Fruit fly (Drosophila melanogaster) whole organism, embryonic: ENCODE results near the gene mbc.

Experiments
- CG11085 ChIP-seq: fragments of 200-800 bp; sonication (Bioruptor generic); IDR thresholded peaks from 2 replicates; pipeline ENCODE4 v1.3.6; 2022; ENCODE audit warnings: missing biosample characterization, missing genetic modification characterization
- CG12236 ChIP-seq: fragments of 200-800 bp; sonication (Bioruptor generic); optimal IDR thresholded peaks from 2 replicates; lab custom pipeline; 2016; ENCODE audit warnings: missing biosample characterization, missing genetic modification characterization
- CG12299 ChIP-seq: fragments of 200-800 bp; sonication (Bioruptor generic); optimal IDR thresholded peaks from 2 replicates; lab custom pipeline; 2018; ENCODE audit warnings: missing biosample characterization, mild to moderate bottlenecking, missing genetic modification characterization
- CG15073 ChIP-seq: fragments of 200-800 bp; sonication (Bioruptor generic); optimal IDR thresholded peaks from 2 replicates; lab custom pipeline; 2016; ENCODE audit warnings: missing biosample characterization, missing genetic modification characterization
- CG1529 ChIP-seq: fragments of 200-800 bp; sonication (Bioruptor generic); optimal IDR thresholded peaks from 3 replicates; lab custom pipeline; 2018; ENCODE audit warnings: missing biosample characterization, missing genetic modification characterization
- CG15479 ChIP-seq: fragments of 200-800 bp; sonication (Bioruptor generic); optimal IDR thresholded peaks from 3 replicates; lab custom pipeline; 2019; ENCODE audit warnings: missing biosample characterization, mild to moderate bottlenecking, missing genetic modification characterization, moderate library complexity
- CG17568 ChIP-seq: fragments of 200-800 bp; sonication (Bioruptor generic); optimal IDR thresholded peaks from 2 replicates; lab custom pipeline; 2018; ENCODE audit warnings: missing biosample characterization, mild to moderate bottlenecking, missing genetic modification characterization, moderate library complexity
- CG17802 ChIP-seq: fragments of 200-800 bp; sonication (Bioruptor generic); optimal IDR thresholded peaks from 2 replicates; lab custom pipeline; 2018; ENCODE audit warnings: missing biosample characterization, mild to moderate bottlenecking, missing genetic modification characterization, moderate library complexity
- CG17912 ChIP-seq: fragments of 200-800 bp; sonication (Bioruptor generic); optimal IDR thresholded peaks from 2 replicates; lab custom pipeline; 2018; ENCODE audit warnings: missing biosample characterization, mild to moderate bottlenecking, missing genetic modification characterization
- CG18619 ChIP-seq: fragments of 200-800 bp; sonication (Bioruptor generic); optimal IDR thresholded peaks from 3 replicates; lab custom pipeline; 2017; ENCODE audit warnings: missing biosample characterization, mild to moderate bottlenecking, missing genetic modification characterization
- CG2129 ChIP-seq: fragments of 200-800 bp; sonication (Bioruptor generic); IDR thresholded peaks from 2 replicates; pipeline ENCODE4 v1.3.6; 2022; ENCODE audit warnings: missing biosample characterization, missing genetic modification characterization; ENCODE audit not compliant: partially characterized antibody
- CG2202 ChIP-seq: fragments of 200-800 bp; sonication (Bioruptor generic); optimal IDR thresholded peaks from 2 replicates; lab custom pipeline; 2018; ENCODE audit warnings: missing biosample characterization, mild to moderate bottlenecking, missing genetic modification characterization
- CG2875 ChIP-seq: fragments of 200-800 bp; sonication (Bioruptor generic); optimal IDR thresholded peaks from 2 replicates; lab custom pipeline; 2017; ENCODE audit warnings: missing biosample characterization, mild to moderate bottlenecking, missing genetic modification characterization, missing genetic modification reagents
- CG3281 ChIP-seq: fragments of 200-800 bp; sonication (Bioruptor generic); optimal IDR thresholded peaks from 3 replicates; lab custom pipeline; 2017; ENCODE audit warnings: missing biosample characterization, mild to moderate bottlenecking, missing genetic modification characterization
- CG3726 ChIP-seq: fragments of 200-800 bp; sonication (Bioruptor generic); IDR thresholded peaks from 3 replicates; pipeline ENCODE4, ENCODE4 v1.3.6; 2022; ENCODE audit warnings: missing biosample characterization, missing genetic modification characterization
- CG6683 ChIP-seq: fragments of 200-800 bp; sonication (Bioruptor generic); optimal IDR thresholded peaks from 2 replicates; lab custom pipeline; 2017; ENCODE audit warnings: missing biosample characterization, mild to moderate bottlenecking, missing genetic modification characterization, missing genetic modification reagents
- CG6854 ChIP-seq: fragments of 200-800 bp; sonication (Bioruptor generic); optimal IDR thresholded peaks from 3 replicates; lab custom pipeline; 2017; ENCODE audit warnings: missing biosample characterization, mild to moderate bottlenecking, missing genetic modification characterization
- CG7357 ChIP-seq: fragments of 200-800 bp; sonication (Bioruptor generic); IDR thresholded peaks from 3 replicates; pipeline ENCODE4 v1.3.6; 2022; ENCODE audit warnings: missing biosample characterization, missing genetic modification characterization
- CG7928 ChIP-seq: fragments of 200-800 bp; sonication (Bioruptor generic); optimal IDR thresholded peaks from 2 replicates; lab custom pipeline; 2017; ENCODE audit warnings: missing biosample characterization, mild to moderate bottlenecking, missing genetic modification characterization
- ERR ChIP-seq: fragments of 200-800 bp; sonication (Bioruptor generic); optimal IDR thresholded peaks from 2 replicates; lab custom pipeline; 2016; ENCODE audit warnings: missing biosample characterization, missing genetic modification characterization
- Ets65A ChIP-seq: fragments of 200-800 bp; sonication (Bioruptor generic); peaks from one replicate; lab custom pipeline; 2016; ENCODE audit warnings: missing biosample characterization, missing genetic modification characterization
- Fer3 ChIP-seq: fragments of 200-800 bp; sonication (Bioruptor generic); optimal IDR thresholded peaks from 2 replicates; lab custom pipeline; 2018; ENCODE audit warnings: missing biosample characterization, mild to moderate bottlenecking, missing genetic modification characterization, moderate library complexity
- Mad ChIP-seq: fragments of 200-800 bp; sonication (Bioruptor generic); optimal IDR thresholded peaks from 2 replicates; lab custom pipeline; 2016; ENCODE audit warnings: missing biosample characterization, missing genetic modification characterization
- NK7.1 ChIP-seq: fragments of 200-800 bp; sonication (Bioruptor generic); optimal IDR thresholded peaks from 3 replicates; lab custom pipeline; 2016; ENCODE audit warnings: missing biosample characterization, missing genetic modification characterization
- Scr ChIP-seq: fragments of 200-800 bp; sonication (Bioruptor generic); IDR thresholded peaks from 2 replicates; pipeline ENCODE4 v1.3.6; 2022; ENCODE audit warnings: missing biosample characterization, missing genetic modification characterization; ENCODE audit not compliant: partially characterized antibody
- ap ChIP-seq: fragments of 200-800 bp; sonication (Bioruptor generic); IDR thresholded peaks from 2 replicates; pipeline ENCODE4 v1.3.6; 2022; ENCODE audit warnings: missing biosample characterization, missing genetic modification characterization
- ato ChIP-seq: fragments of 200-800 bp; sonication (Bioruptor generic); IDR thresholded peaks from 2 replicates; pipeline ENCODE4 v1.3.6; 2022; ENCODE audit warnings: missing biosample characterization, missing genetic modification characterization; ENCODE audit not compliant: partially characterized antibody
- bcd ChIP-seq: fragments of 200-800 bp; sonication (Bioruptor generic); optimal IDR thresholded peaks from 2 replicates; lab custom pipeline; 2017; ENCODE audit warnings: missing biosample characterization, mild to moderate bottlenecking, missing genetic modification characterization
- caup ChIP-seq: fragments of 200-800 bp; sonication (Bioruptor generic); optimal IDR thresholded peaks from 3 replicates; lab custom pipeline; 2017; ENCODE audit warnings: missing biosample characterization, mild to moderate bottlenecking, missing genetic modification characterization, moderate library complexity; ENCODE audit not compliant: severe bottlenecking
- chm ChIP-seq: fragments of 200-800 bp; sonication (Bioruptor generic); IDR thresholded peaks from 2 replicates; pipeline ENCODE4 v1.3.6; 2022; ENCODE audit warnings: missing biosample characterization, missing genetic modification characterization
- chn ChIP-seq: fragments of 200-800 bp; sonication (Bioruptor generic); optimal IDR thresholded peaks from 2 replicates; lab custom pipeline; 2016; ENCODE audit warnings: missing biosample characterization, missing genetic modification characterization
- esg ChIP-seq: fragments of 200-800 bp; sonication (Bioruptor generic); conservative IDR thresholded peaks from 2 replicates; pipeline ENCODE4 v1.3.6; 2022; ENCODE audit warnings: missing biosample characterization, missing genetic modification characterization
- gcm ChIP-seq: fragments of 200-800 bp; sonication (Bioruptor generic); optimal IDR thresholded peaks from 2 replicates; lab custom pipeline; 2019; ENCODE audit warnings: missing biosample characterization, mild to moderate bottlenecking, missing genetic modification characterization, moderate library complexity
- gsb ChIP-seq: fragments of 200-800 bp; sonication (Bioruptor generic); IDR thresholded peaks from 2 replicates; pipeline ENCODE4 v1.3.6; 2022; ENCODE audit warnings: missing biosample characterization, missing genetic modification characterization
- gsb-n ChIP-seq: fragments of 200-800 bp; sonication (Bioruptor generic); optimal IDR thresholded peaks from 3 replicates; lab custom pipeline; 2018; ENCODE audit warnings: missing biosample characterization, mild to moderate bottlenecking, missing genetic modification characterization
- ind ChIP-seq: fragments of 200-800 bp; sonication (Bioruptor generic); optimal IDR thresholded peaks from 3 replicates; lab custom pipeline; 2016; ENCODE audit warnings: missing biosample characterization, missing genetic modification characterization
- klu ChIP-seq: fragments of 200-800 bp; sonication (Bioruptor generic); IDR thresholded peaks from 2 replicates; pipeline ENCODE4 v1.3.6; 2022; ENCODE audit warnings: missing biosample characterization, missing genetic modification characterization
- lola ChIP-seq, 3 experiments: fragments of >200 bp in 2 of 3; fragments of 200-800 bp in 1 of 3; sonication (Bioruptor generic) in 1 of 3; optimal IDR thresholded peaks; 2 replicates each; lab custom pipeline; 2017 to 2019; ENCODE audit warnings: missing biosample characterization in 3 of 3, missing genetic modification characterization in 3 of 3, mild to moderate bottlenecking in 1 of 3, moderate library complexity in 1 of 3
- nerfin-2 ChIP-seq: fragments of 200-800 bp; sonication (Bioruptor generic); IDR thresholded peaks from 2 replicates; pipeline ENCODE4 v1.3.6; 2022; ENCODE audit warnings: missing biosample characterization, missing genetic modification characterization; ENCODE audit not compliant: partially characterized antibody
- oc ChIP-seq: fragments of 200-800 bp; sonication (Bioruptor generic); optimal IDR thresholded peaks from 2 replicates; lab custom pipeline; 2018; ENCODE audit warnings: missing biosample characterization, mild to moderate bottlenecking, missing genetic modification characterization, moderate library complexity
- pb ChIP-seq: fragments of 200-800 bp; sonication (Bioruptor generic); optimal IDR thresholded peaks from 3 replicates; lab custom pipeline; 2016; ENCODE audit warnings: missing biosample characterization, missing genetic modification characterization
- peb ChIP-seq: fragments of 200-800 bp; sonication (Bioruptor generic); IDR thresholded peaks from 2 replicates; pipeline ENCODE4 v1.3.6; 2022; ENCODE audit warnings: missing biosample characterization, missing genetic modification characterization
- salm ChIP-seq: fragments of 200-800 bp; sonication (Bioruptor generic); optimal IDR thresholded peaks from 2 replicates; lab custom pipeline; 2018; ENCODE audit warnings: missing biosample characterization, mild to moderate bottlenecking, missing genetic modification characterization
- sens-2 ChIP-seq: fragments of 200-800 bp; sonication (Bioruptor generic); IDR thresholded peaks from 2 replicates; pipeline ENCODE4 v1.3.6; 2022; ENCODE audit warnings: missing biosample characterization, missing genetic modification characterization
- sug ChIP-seq: fragments of 200-800 bp; optimal IDR thresholded peaks from 2 replicates; lab custom pipeline; 2019; ENCODE audit warnings: missing biosample characterization, mild to moderate bottlenecking, missing genetic modification characterization, moderate library complexity
- tll ChIP-seq, 2 experiments: fragments of 200-800 bp in 1 of 2; fragments of >200 bp in 1 of 2; sonication (Bioruptor generic) in 1 of 2; optimal IDR thresholded peaks; 2 replicates each; lab custom pipeline; 2017 to 2019; ENCODE audit warnings: missing biosample characterization in 2 of 2, missing genetic modification characterization in 2 of 2, mild to moderate bottlenecking in 1 of 2, moderate library complexity in 1 of 2
- twi ChIP-seq: fragments of 200-800 bp; optimal IDR thresholded peaks from 2 replicates; lab custom pipeline; 2019; ENCODE audit warnings: missing biosample characterization, mild to moderate bottlenecking, missing genetic modification characterization, moderate library complexity

mbc gene

DNA sequence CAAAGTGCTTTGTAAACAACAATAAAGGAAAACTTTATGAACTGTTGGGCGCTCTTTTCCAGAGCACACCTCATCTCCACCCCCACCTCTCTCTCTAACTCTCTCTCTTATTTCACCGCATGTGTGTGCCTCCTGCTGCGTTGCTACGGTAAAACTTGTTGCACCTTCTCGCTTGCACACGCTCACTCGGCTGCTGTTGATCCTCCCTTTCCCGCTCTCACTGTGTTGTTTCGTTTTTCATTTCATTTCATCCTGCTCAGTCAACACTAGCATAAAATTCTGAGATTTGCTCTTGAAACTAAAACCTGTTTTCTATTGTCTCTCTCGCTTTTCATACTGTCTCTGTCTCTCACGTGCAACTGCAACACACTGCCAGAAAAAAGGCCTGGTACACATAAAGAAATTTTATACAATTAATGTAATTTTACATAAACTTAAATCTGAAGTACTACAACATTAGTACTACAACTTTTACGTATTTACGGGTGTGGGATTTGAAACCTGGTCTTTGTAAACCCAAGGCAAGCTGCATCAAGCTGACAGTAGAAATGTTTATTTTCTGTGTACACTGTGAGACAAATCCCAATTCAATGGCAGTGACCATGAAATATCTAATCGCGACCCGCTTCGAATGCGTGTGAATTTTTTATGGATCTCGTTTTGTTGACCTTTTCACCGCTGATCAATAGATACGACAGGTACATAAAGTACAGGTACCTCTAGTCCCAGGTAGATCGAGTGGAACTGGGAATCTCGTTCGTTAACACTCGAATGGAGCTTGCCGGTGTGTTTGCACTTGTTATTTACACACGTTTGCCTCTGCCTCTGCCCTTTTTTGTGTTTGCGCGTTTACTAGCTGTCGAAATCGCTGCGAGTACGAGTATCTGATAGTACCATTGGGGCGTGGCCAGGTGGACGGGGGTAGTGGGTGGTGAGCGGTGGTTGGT lies 1.2 kb downstream of the mbc start (continued):
- TF ChIP-seq CG12299 (tag; lab: Kevin White, UChicago): peak; percentile 76
- peak; percentile 85 for TF ChIP-seq bcd (GFP tag; lab: Kevin White, UChicago)
- peak; percentile 79 for TF ChIP-seq CG6683 (GFP tag; lab: Kevin White, UChicago)
- TF ChIP-seq chm: peak; percentile 71
- peak; percentile 73 for TF ChIP-seq CG17568
- peak; percentile 90 for TF ChIP-seq twi (tag; lab: Kevin White, UChicago)
- TF ChIP-seq sug: peak; percentile 77
- peak; percentile 77 for TF ChIP-seq CG12236 (GFP tag; lab: Kevin White, UChicago)
- TF ChIP-seq CG17802 (tag; lab: Kevin White, UChicago): peak; percentile 77
- TF ChIP-seq salm: peak; percentile 58
- peak; percentile 89 for TF ChIP-seq CG1529 (GFP tag; lab: Kevin White, UChicago)
- TF ChIP-seq CG15479: peak; percentile 96
- TF ChIP-seq gcm: peak; percentile 93
- TF ChIP-seq CG7928: peak; percentile 12
- TF ChIP-seq gsb-n (tag; lab: Kevin White, UChicago): peak; percentile 95
- no peak for TF ChIP-seq ato (GFP tag; lab: Robert Waterston, UW)
- peak; percentile 83 for TF ChIP-seq CG7357 (GFP tag; lab: Robert Waterston, UW)
- peak; percentile 73 for TF ChIP-seq Mad (GFP tag; lab: Kevin White, UChicago)
- TF ChIP-seq esg: peak; percentile 76
- peak; percentile 55 for TF ChIP-seq klu (GFP tag; lab: Robert Waterston, UW)
- TF ChIP-seq ind (GFP tag; lab: Kevin White, UChicago): peak; percentile 80
- no peak for TF ChIP-seq ERR (GFP tag; lab: Kevin White, UChicago)
- TF ChIP-seq CG3281 (GFP tag; lab: Kevin White, UChicago): peak; percentile 62
- no peak for TF ChIP-seq CG11085 (GFP tag; lab: Robert Waterston, UW)
- peak; percentile 76 for TF ChIP-seq pb (GFP tag; lab: Kevin White, UChicago)
- TF ChIP-seq nerfin-2 (GFP tag; lab: Robert Waterston, UW): 0 out of 2 replicates have a peak, but pooled peaks have one; percentile 22
- TF ChIP-seq NK7.1 (GFP tag; lab: Kevin White, UChicago): peak; percentile 68
- TF ChIP-seq Ets65A (GFP tag; lab: Kevin White, UChicago): peak; percentile 99
- peak; percentile 71 for TF ChIP-seq CG15073 (GFP tag; lab: Kevin White, UChicago)
- TF ChIP-seq Scr (GFP tag; lab: Robert Waterston, UW): no peak
- peak; percentile 93 for TF ChIP-seq CG2875 (GFP tag; lab: Kevin White, UChicago)
- TF ChIP-seq CG2202 (tag; lab: Kevin White, UChicago): peak; percentile 93
- peak in 1 of 2 experiments; percentile 80 for TF ChIP-seq tll (GFP tag; optimal IDR thresholded peaks at IDR 0.05; lab: Kevin White, UChicago)
- TF ChIP-seq chn (GFP tag; lab: Kevin White, UChicago): peak; percentile 78
- TF ChIP-seq caup (GFP tag; lab: Kevin White, UChicago): peak; percentile 81
- TF ChIP-seq gsb (GFP tag; lab: Robert Waterston, UW): no peak
- TF ChIP-seq CG3726 (GFP tag; lab: Robert Waterston, UW): peak; percentile 76
- peak in 1 of 3 experiments; percentile 97 for TF ChIP-seq lola (GFP tag; optimal IDR thresholded peaks at IDR 0.05; lab: Kevin White, UChicago)
- peak; percentile 10 for TF ChIP-seq CG17912 (GFP tag; lab: Kevin White, UChicago)
- peak; percentile 53 for TF ChIP-seq Fer3 (tag; lab: Kevin White, UChicago)
- TF ChIP-seq CG6854: peak; percentile 43
- TF ChIP-seq peb (GFP tag; lab: Robert Waterston, UW): peak; percentile 84
- peak; percentile 97 for TF ChIP-seq oc (tag; lab: Kevin White, UChicago)
- no peak for TF ChIP-seq CG2129 (GFP tag; lab: Robert Waterston, UW)
- TF ChIP-seq sens-2 (GFP tag; lab: Robert Waterston, UW): peak; percentile 62
- TF ChIP-seq CG18619 (GFP tag; lab: Kevin White, UChicago): peak; percentile 76
- TF ChIP-seq ap (GFP tag; lab: Robert Waterston, UW): peak; percentile 49
